Fruit fly (Drosophila melanogaster): ENCODE data around the gene Pgam5.

Gene Pgam5

dm6 chrX:1900123-1900818 is 26.9 kb upstream of the Pgam5 start, which contains the start of gene arm (continued):
- TF ChIP-seq CG34422 (GFP tag; IDR thresholded peaks at IDR 0.05) = no peak
- TF ChIP-seq CG9932 (GFP tag; IDR thresholded peaks at IDR 0.05) = 0 out of 2 replicates have a peak, but pooled peaks have one; percentile 42

dm6 chrX:1899445-1900085 is 26.2 kb upstream of the Pgam5 start:
- TF ChIP-seq CG4820 (GFP tag; optimal IDR thresholded peaks at IDR 0.05) (no peak), grn (GFP tag; optimal IDR thresholded peaks at IDR 0.05) (peak; percentile 86), CG17328 (GFP tag; IDR thresholded peaks at IDR 0.05) (no peak), CG13287 (GFP tag; IDR thresholded peaks at IDR 0.05; ENCODE audit: partially characterized antibody) (no peak; the same call in 1 of the 2 replicates), pho (GFP tag; optimal IDR thresholded peaks at IDR 0.05) (no peak), corto (GFP tag; optimal IDR thresholded peaks at IDR 0.05) (no peak), sob (GFP tag; IDR thresholded peaks at IDR 0.05) (no peak), ase (GFP tag; IDR thresholded peaks at IDR 0.05) (no peak), kni (GFP tag; optimal IDR thresholded peaks at IDR 0.05) (peak; percentile 97), CG4360 (GFP tag; IDR thresholded peaks at IDR 0.05) (peak; percentile 42; the same call in 1 of the 2 replicates), CG9817 (tag; optimal IDR thresholded peaks at IDR 0.05) (no peak), nerfin-1 (tag; optimal IDR thresholded peaks at IDR 0.05) (peak; percentile 89), CG11085 (GFP tag; IDR thresholded peaks at IDR 0.05) (no peak), sens (GFP tag) (peak; percentile 77), NfI (GFP tag; optimal IDR thresholded peaks at IDR 0.05) (no peak), GATAe (GFP tag; conservative IDR thresholded peaks at IDR 0.05) (no peak), repo (GFP tag; optimal IDR thresholded peaks at IDR 0.05) (no peak), gce (GFP tag; IDR thresholded peaks at IDR 0.05) (no peak), CG5245 (GFP tag; optimal IDR thresholded peaks at IDR 0.05) (no peak), Spps (tag; optimal IDR thresholded peaks at IDR 0.05) (no peak), Lpt (GFP tag; optimal IDR thresholded peaks at IDR 0.05) (no peak), slbo (GFP tag; IDR thresholded peaks at IDR 0.05) (no peak), Elba2 (GFP tag; optimal IDR thresholded peaks at IDR 0.05) (no peak), CG11456 (GFP tag; IDR thresholded peaks at IDR 0.05) (no peak), vnd (GFP tag; IDR thresholded peaks at IDR 0.05; ENCODE audit: partially characterized antibody) (no peak), CG2129 (GFP tag; IDR thresholded peaks at IDR 0.05; ENCODE audit: partially characterized antibody) (no peak), Six4 (GFP tag; optimal IDR thresholded peaks at IDR 0.05) (no peak), CG6791 (GFP tag; IDR thresholded peaks at IDR 0.05; ENCODE audit: partially characterized antibody) (no peak), Usf (GFP tag; optimal IDR thresholded peaks at IDR 0.05) (no peak), CG15514 (GFP tag; optimal IDR thresholded peaks at IDR 0.05) (no peak), CG4707 (GFP tag; optimal IDR thresholded peaks at IDR 0.05) (no peak), NK7.1 (GFP tag; optimal IDR thresholded peaks at IDR 0.05) (no peak), Drgx (GFP tag; IDR thresholded peaks at IDR 0.05) (no peak), caup (GFP tag; optimal IDR thresholded peaks at IDR 0.05; ENCODE audit: severe bottlenecking) (no peak), HmgD (GFP tag; optimal IDR thresholded peaks at IDR 0.05) (peak; percentile 1), zen (tag; optimal IDR thresholded peaks at IDR 0.05) (no peak), CG2202 (tag; optimal IDR thresholded peaks at IDR 0.05) (no peak), ci (GFP tag; IDR thresholded peaks at IDR 0.05) (peak; percentile 53; the same call in 2 of the 3 replicates), Adf1 (GFP tag; IDR thresholded peaks at IDR 0.05) (0 out of 2 replicates have a peak, but pooled peaks have one; percentile 12), pnt (GFP tag; optimal IDR thresholded peaks at IDR 0.05) (no peak), CG32772 (GFP tag; IDR thresholded peaks at IDR 0.05) (no peak), hbn (GFP tag; IDR thresholded peaks at IDR 0.05; ENCODE audit: partially characterized antibody) (no peak), CG15601 (tag; optimal IDR thresholded peaks at IDR 0.05) (no peak), twi (tag; optimal IDR thresholded peaks at IDR 0.05) (peak; percentile 15), Hmr (GFP tag; optimal IDR thresholded peaks at IDR 0.05) (no peak)

Data from whole organism, embryonic.